Worm (Caenorhabditis elegans): ENCODE results near the gene nhr-203.

DNA sequence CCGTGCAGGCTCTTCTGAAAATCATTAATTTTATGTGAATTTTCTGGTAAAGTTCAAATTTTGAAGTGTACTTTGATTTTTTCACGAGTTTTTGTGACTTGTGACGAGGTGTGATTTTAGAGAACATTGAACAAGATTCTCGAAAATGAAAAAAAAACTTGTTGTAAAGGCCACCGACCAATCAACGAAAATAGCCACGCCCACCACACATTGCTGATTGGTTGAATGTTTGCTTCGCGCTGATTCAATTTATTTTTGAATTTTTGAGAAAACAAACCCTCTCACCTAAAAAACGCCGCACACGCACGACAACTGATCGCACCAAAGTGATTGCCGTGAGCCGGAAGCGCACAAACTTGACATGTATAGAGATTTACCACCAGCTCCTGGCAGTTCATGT, 23.3 kb downstream of the nhr-203 start:
- no peak for TF ChIP-seq nhr-76 (tag; optimal IDR thresholded peaks at IDR 0.05)
- no peak for TF ChIP-seq snpc-4 (tag; optimal IDR thresholded peaks at IDR 0.05)
- TF ChIP-seq ceh-44 (GFP tag; IDR thresholded peaks at IDR 0.05) = no peak
- no peak for TF ChIP-seq ctbp-1 (GFP tag; IDR thresholded peaks at IDR 0.05)
- TF ChIP-seq hmg-1.1 (GFP tag; IDR thresholded peaks at IDR 0.05) = no peak
- no peak for TF ChIP-seq D1046.2 (GFP tag; IDR thresholded peaks at IDR 0.05)
- no peak for TF ChIP-seq unc-130 (GFP tag; optimal IDR thresholded peaks at IDR 0.05)

All from whole organism, L4 larva.